Worm (Caenorhabditis elegans) whole organism, L3 larva: ENCODE results near the gene srr-6.

Experiments used
- R02D3.7 ChIP-seq: fragments of 150-350 bp; optimal IDR thresholded peaks from 2 replicates; lab custom pipeline; 2014; ENCODE audit warnings: missing biosample characterization, missing genetic modification characterization
- ama-1 ChIP-seq: fragments of 150-350 bp; optimal IDR thresholded peaks from 2 replicates; lab custom pipeline; 2018
- ceh-16 ChIP-seq: sonication (generic microtip); optimal IDR thresholded peaks from 2 replicates; lab custom pipeline; 2017; ENCODE audit warnings: missing biosample characterization, missing genetic modification characterization
- ceh-28 ChIP-seq: fragments of 150-350 bp; optimal IDR thresholded peaks from 2 replicates; lab custom pipeline; 2014; ENCODE audit warnings: missing biosample characterization, missing genetic modification reagents, missing genetic modification characterization
- ceh-82 ChIP-seq: fragments of 150-350 bp; optimal IDR thresholded peaks from 2 replicates; lab custom pipeline; 2014; ENCODE audit warnings: missing biosample characterization, missing genetic modification characterization
- ceh-9 ChIP-seq: sonication (generic microtip); optimal IDR thresholded peaks from 2 replicates; lab custom pipeline; 2018; ENCODE audit warnings: missing biosample characterization, missing genetic modification characterization
- daf-12 ChIP-seq: fragments of 150-350 bp; optimal IDR thresholded peaks from 2 replicates; lab custom pipeline; 2014; ENCODE audit warnings: missing biosample characterization, missing genetic modification reagents, missing genetic modification characterization
- egl-27 ChIP-seq: sonication (generic microtip); optimal IDR thresholded peaks from 4 replicates; lab custom pipeline; 2017; ENCODE audit warnings: missing biosample characterization, missing genetic modification reagents, missing genetic modification characterization
- egl-5 ChIP-seq: fragments of 150-350 bp; optimal IDR thresholded peaks from 2 replicates; lab custom pipeline; 2017; ENCODE audit warnings: missing biosample characterization, missing genetic modification reagents, missing genetic modification characterization, inconsistent platforms
- elt-1 ChIP-seq: fragments of 150-350 bp; optimal IDR thresholded peaks from 2 replicates; lab custom pipeline; 2014; ENCODE audit warnings: missing biosample characterization, missing genetic modification characterization
- elt-2 ChIP-seq: sonication (generic microtip); optimal IDR thresholded peaks from 2 replicates; lab custom pipeline; 2016; ENCODE audit warnings: missing genetic modification reagents, mild to moderate bottlenecking, missing genetic modification characterization, missing compliant biosample characterization
- elt-3 ChIP-seq, 3 experiments: fragments of 150-350 bp in 1 of 3; sonication (generic microtip) in 2 of 3; optimal IDR thresholded peaks; 2 replicates in 2 of 3; 4 replicates in 1 of 3; lab custom pipeline; 2014 to 2017; ENCODE audit warnings: missing biosample characterization in 3 of 3, missing genetic modification characterization in 3 of 3
- fkh-2 ChIP-seq: fragments of 150-350 bp; optimal IDR thresholded peaks from 2 replicates; lab custom pipeline; 2014; ENCODE audit warnings: missing biosample characterization, missing genetic modification reagents, missing genetic modification characterization
- fos-1 ChIP-seq: fragments of 150-350 bp; optimal IDR thresholded peaks from 2 replicates; lab custom pipeline; 2014; ENCODE audit warnings: missing biosample characterization, missing genetic modification characterization
- hmg-11 ChIP-seq: sonication (generic microtip); optimal IDR thresholded peaks from 2 replicates; lab custom pipeline; 2016; ENCODE audit warnings: missing genetic modification characterization, missing compliant biosample characterization
- jun-1 ChIP-seq: fragments of 150-350 bp; optimal IDR thresholded peaks from 2 replicates; lab custom pipeline; 2014; ENCODE audit warnings: missing biosample characterization, missing genetic modification reagents, missing genetic modification characterization
- lin-15B ChIP-seq: fragments of 150-350 bp; optimal IDR thresholded peaks from 2 replicates; lab custom pipeline; 2014; ENCODE audit warnings: missing biosample characterization, missing genetic modification characterization
- lin-39 ChIP-seq: fragments of 150-350 bp; optimal IDR thresholded peaks from 2 replicates; lab custom pipeline; 2018; ENCODE audit warnings: missing biosample characterization, missing genetic modification reagents, missing genetic modification characterization
- lsy-12 ChIP-seq: sonication (generic microtip); optimal IDR thresholded peaks from 2 replicates; lab custom pipeline; 2016; ENCODE audit warnings: mild to moderate bottlenecking, missing genetic modification characterization, missing compliant biosample characterization
- mml-1 ChIP-seq: fragments of 150-350 bp; sonication (generic microtip); optimal IDR thresholded peaks from 3 replicates; lab custom pipeline; 2014; ENCODE audit warnings: missing biosample characterization, missing genetic modification characterization
- nfya-1 ChIP-seq: sonication (generic microtip); optimal IDR thresholded peaks from 2 replicates; lab custom pipeline; 2017; ENCODE audit warnings: missing genetic modification characterization, mild to moderate bottlenecking, missing compliant biosample characterization, antibody characterized with exemption, moderate library complexity; ENCODE audit not compliant: insufficient read depth
- nhr-11 ChIP-seq: fragments of 150-350 bp; optimal IDR thresholded peaks from 2 replicates; lab custom pipeline; 2014; ENCODE audit warnings: missing biosample characterization, missing genetic modification characterization
- nhr-237 ChIP-seq: fragments of 150-350 bp; optimal IDR thresholded peaks from 2 replicates; lab custom pipeline; 2014; ENCODE audit warnings: missing biosample characterization, missing genetic modification characterization
- nhr-25 ChIP-seq: sonication (generic microtip); optimal IDR thresholded peaks from 2 replicates; lab custom pipeline; 2017; ENCODE audit warnings: missing biosample characterization, missing genetic modification characterization
- nhr-43 ChIP-seq: sonication (generic microtip); optimal IDR thresholded peaks from 2 replicates; lab custom pipeline; 2016; ENCODE audit warnings: mild to moderate bottlenecking, missing genetic modification characterization, missing compliant biosample characterization; ENCODE audit not compliant: poor library complexity, severe bottlenecking
- nhr-67 ChIP-seq: fragments of 150-350 bp; optimal IDR thresholded peaks from 2 replicates; lab custom pipeline; 2014; ENCODE audit warnings: missing biosample characterization, missing genetic modification characterization
- nhr-77 ChIP-seq: fragments of 150-350 bp; optimal IDR thresholded peaks from 2 replicates; lab custom pipeline; 2014; ENCODE audit warnings: missing biosample characterization, missing genetic modification characterization
- pha-4 ChIP-seq: fragments of 150-350 bp; optimal IDR thresholded peaks from 2 replicates; lab custom pipeline; 2014; ENCODE audit warnings: missing biosample characterization, missing genetic modification reagents, missing genetic modification characterization
- pqm-1 ChIP-seq: fragments of 150-350 bp; optimal IDR thresholded peaks from 2 replicates; lab custom pipeline; 2017; ENCODE audit warnings: missing biosample characterization, missing genetic modification characterization, inconsistent platforms
- skn-1 ChIP-seq: fragments of 150-350 bp; optimal IDR thresholded peaks from 2 replicates; lab custom pipeline; 2014; ENCODE audit warnings: missing biosample characterization, missing genetic modification characterization
- snpc-4 ChIP-seq: fragments of 150-350 bp; optimal IDR thresholded peaks from 2 replicates; lab custom pipeline; 2014; ENCODE audit warnings: missing biosample characterization, missing genetic modification characterization
- tbx-2 ChIP-seq: sonication (generic microtip); optimal IDR thresholded peaks from 2 replicates; lab custom pipeline; 2016; ENCODE audit warnings: mild to moderate bottlenecking, missing genetic modification characterization, missing compliant biosample characterization
- unc-62 ChIP-seq: fragments of 150-350 bp; sonication (generic microtip); optimal IDR thresholded peaks from 4 replicates; lab custom pipeline; 2014; ENCODE audit warnings: missing biosample characterization, missing genetic modification reagents, missing genetic modification characterization
- zag-1 ChIP-seq: fragments of 150-350 bp; optimal IDR thresholded peaks from 2 replicates; lab custom pipeline; 2014; ENCODE audit warnings: missing biosample characterization, missing genetic modification characterization
- ztf-11 ChIP-seq: fragments of 150-350 bp; optimal IDR thresholded peaks from 2 replicates; lab custom pipeline; 2014; ENCODE audit warnings: missing biosample characterization, missing genetic modification characterization
- ztf-4 ChIP-seq: fragments of 150-350 bp; optimal IDR thresholded peaks from 2 replicates; lab custom pipeline; 2014; ENCODE audit warnings: missing biosample characterization, missing genetic modification characterization

The srr-6 gene

DNA sequence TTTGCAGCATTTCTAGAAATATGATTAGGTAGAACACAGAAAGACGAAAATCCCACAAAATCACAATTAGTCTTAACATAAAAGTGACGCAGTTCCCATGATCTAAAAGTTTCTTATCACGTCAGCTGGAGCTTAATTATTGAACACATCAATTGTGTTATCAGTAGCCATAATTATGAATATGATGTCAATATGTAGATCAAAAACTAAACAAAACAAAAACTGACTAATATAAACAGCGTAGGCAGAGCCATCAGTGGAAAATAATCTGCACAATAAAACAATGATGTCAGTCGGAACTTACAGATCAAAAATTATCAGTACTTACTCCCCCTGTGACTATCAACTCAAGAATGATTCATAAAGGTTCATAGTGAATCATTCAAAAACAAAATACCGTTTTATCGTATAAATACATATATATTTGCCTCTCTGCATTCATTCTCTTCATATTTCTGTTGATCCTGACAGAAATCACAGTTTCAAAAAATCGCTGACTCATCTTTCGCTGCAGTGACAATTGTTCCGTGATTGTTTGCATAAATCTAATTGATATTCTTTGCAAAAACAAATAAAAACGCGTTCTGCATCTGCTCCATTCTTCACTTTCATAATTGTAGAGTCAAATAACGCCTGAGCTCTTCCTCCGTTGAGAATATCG lies at the start of gene srr-6:
srr-6 (plus strand) TSS at position 611 of the 661 bp plus-strand sequence.
- TF ChIP-seq ztf-4: no peak
- no peak for TF ChIP-seq daf-12 (tag; lab: Kevin White, UChicago)
- peak; percentile 66 for TF ChIP-seq jun-1 (tag; lab: Kevin White, UChicago)
- TF ChIP-seq pqm-1 (tag; lab: Kevin White, UChicago): peak; percentile 97
- TF ChIP-seq elt-2: peak; percentile 80
- TF ChIP-seq egl-27: peak; percentile 28

- no peak for TF ChIP-seq R02D3.7 (tag; lab: Kevin White, UChicago)
- no peak for TF ChIP-seq mml-1 (tag; lab: Kevin White, UChicago)
- TF ChIP-seq egl-5: peak; percentile 75
- no peak for TF ChIP-seq tbx-2
- TF ChIP-seq ceh-82: no peak
- TF ChIP-seq ceh-28 (tag; lab: Kevin White, UChicago): no peak
- no peak for TF ChIP-seq ztf-4
- TF ChIP-seq fos-1 (tag; lab: Kevin White, UChicago): no peak
- TF ChIP-seq zag-1 (tag; lab: Kevin White, UChicago): no peak
- no peak for TF ChIP-seq elt-1 (tag; lab: Kevin White, UChicago)
- no peak for TF ChIP-seq unc-62
- peak; percentile 11 for TF ChIP-seq lin-39 (tag; lab: Kevin White, UChicago)
- no peak for TF ChIP-seq lin-15B (tag; lab: Kevin White, UChicago)
- no peak for TF ChIP-seq ceh-16 (tag; lab: Kevin White, UChicago)
- TF ChIP-seq elt-3 (tag; optimal IDR thresholded peaks at IDR 0.05; lab: Kevin White, UChicago): no peak
- no peak for TF ChIP-seq ceh-9 (tag; lab: Kevin White, UChicago)
- TF ChIP-seq ztf-11: no peak
- TF ChIP-seq skn-1 (tag; lab: Kevin White, UChicago): no peak
- no peak for TF ChIP-seq nhr-43 (tag; lab: Kevin White, UChicago)
- no peak for TF ChIP-seq nhr-67 (tag; lab: Kevin White, UChicago)
- TF ChIP-seq hmg-11 (tag; lab: Kevin White, UChicago): peak; percentile 5
- TF ChIP-seq pha-4 (tag; lab: Kevin White, UChicago): peak; percentile 32
- no peak for TF ChIP-seq nhr-237 (tag; lab: Kevin White, UChicago)
- no peak for TF ChIP-seq fkh-2 (tag; lab: Kevin White, UChicago)
- no peak for TF ChIP-seq nhr-25 (tag; lab: Kevin White, UChicago)
- TF ChIP-seq pqm-1 (tag; lab: Kevin White, UChicago): no peak
Measured at ce11 chrV:4962968-4963367, 49.6 kb upstream of the srr-6 start, which contains the start of gene tam-1. Gene tam-1, minus strand, starts transcription at chrV:4963102.

DNA sequence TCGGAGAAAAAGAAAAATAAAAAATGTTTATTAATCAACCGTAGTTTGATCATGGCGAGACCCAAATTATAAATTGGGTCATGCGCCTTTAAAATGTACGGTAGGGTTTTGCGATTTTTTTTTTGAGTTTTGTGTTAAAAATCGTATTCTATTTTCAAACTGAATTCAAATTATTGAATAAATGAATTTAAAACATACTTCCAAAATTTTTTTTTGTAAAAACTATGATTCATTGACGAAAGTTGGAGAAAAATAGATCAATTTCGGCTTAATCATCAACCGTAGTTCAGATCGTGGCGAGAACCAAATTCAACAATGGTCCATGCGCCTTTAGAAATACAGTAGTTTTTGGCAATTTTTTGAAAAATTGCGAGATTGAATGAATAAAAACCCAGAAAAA lies 49.0 kb upstream of the srr-6 start:
- TF ChIP-seq daf-12 (tag; lab: Kevin White, UChicago) (no peak), lsy-12 (tag; lab: Kevin White, UChicago) (no peak), lin-39 (tag; lab: Kevin White, UChicago) (no peak), nhr-11 (tag; lab: Kevin White, UChicago) (no peak), nfya-1 (tag; lab: Kevin White, UChicago) (no peak), skn-1 (tag; lab: Kevin White, UChicago) (no peak), ceh-28 (tag; lab: Kevin White, UChicago) (no peak), nhr-237 (tag; lab: Kevin White, UChicago) (no peak), mml-1 (tag; lab: Kevin White, UChicago) (no peak), tbx-2 (no peak), snpc-4 (no peak), nhr-67 (tag; lab: Kevin White, UChicago) (no peak), nhr-77 (tag; lab: Kevin White, UChicago) (no peak), unc-62 (no peak)

DNA sequence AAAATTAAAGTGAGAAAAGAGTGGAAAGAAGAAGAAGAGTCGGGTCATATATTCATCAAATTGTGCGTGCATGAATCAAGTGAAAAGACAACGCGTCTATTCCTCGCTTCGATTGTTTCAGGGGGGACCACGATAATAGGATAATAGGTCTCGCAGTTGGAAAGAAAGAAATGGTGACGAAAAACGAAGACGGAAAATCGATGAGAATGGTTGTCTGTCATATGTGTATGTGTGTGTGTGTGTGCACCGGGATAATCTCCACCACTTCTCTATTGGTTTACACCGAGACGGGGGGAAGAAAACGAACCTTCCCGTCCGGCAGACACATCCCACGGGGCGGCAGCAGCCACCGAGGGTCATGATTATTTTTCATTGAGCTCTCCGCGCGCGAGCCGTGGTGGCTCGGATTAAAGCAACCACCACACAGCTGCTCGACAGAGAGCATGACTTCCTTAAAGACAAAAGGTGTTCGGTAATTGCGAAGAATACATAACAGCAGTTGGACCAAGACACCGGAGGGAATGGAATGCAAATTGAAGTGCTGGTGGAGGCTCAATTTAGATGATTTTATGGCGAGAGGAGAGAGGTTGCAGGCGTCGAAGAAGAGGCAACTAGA lies 48.5 kb upstream of the srr-6 start:
- TF ChIP-seq ama-1 (lab: Kevin White, UChicago) (peak; percentile 57), tbx-2 (no peak)
